Worm (Caenorhabditis elegans) whole organism, midembryonic: Measurements from ENCODE around the gene Y45F10C.1.

ENCODE experiments used
- T22C8.4 ChIP-seq: fragments of 200-800 bp; sonication (Bioruptor generic); IDR thresholded peaks from 2 replicates; pipeline ENCODE4 v1.3.6; 2022; ENCODE audit warnings: missing genetic modification characterization, missing compliant biosample characterization
- cog-1 ChIP-seq: sonication (generic microtip); optimal IDR thresholded peaks from 2 replicates; lab custom pipeline; 2016; ENCODE audit warnings: missing genetic modification characterization, missing compliant biosample characterization
- flt-1 ChIP-seq: fragments of 200-800 bp; sonication (Bioruptor generic); IDR thresholded peaks from 2 replicates; pipeline ENCODE4 v1.3.6; 2022; ENCODE audit warnings: missing genetic modification characterization, missing compliant biosample characterization
- klf-2 ChIP-seq: fragments of 200-800 bp; sonication (Bioruptor generic); conservative IDR thresholded peaks from 2 replicates; pipeline ENCODE4 v1.3.6; 2022; ENCODE audit warnings: missing genetic modification reagents, missing genetic modification characterization, missing compliant biosample characterization
- med-1 ChIP-seq: sonication (generic microtip); optimal IDR thresholded peaks from 2 replicates; lab custom pipeline; 2017; ENCODE audit warnings: missing genetic modification characterization, mild to moderate bottlenecking, missing compliant biosample characterization, antibody characterized with exemption, missing genetic modification reagents; ENCODE audit not compliant: insufficient read depth
- ref-1 ChIP-seq: fragments of 200-800 bp; sonication (Bioruptor generic); conservative IDR thresholded peaks from 2 replicates; pipeline ENCODE4 v1.3.6; 2022; ENCODE audit warnings: missing genetic modification reagents, missing genetic modification characterization, missing compliant biosample characterization
- tab-1 ChIP-seq: fragments of 200-800 bp; sonication (Bioruptor generic); IDR thresholded peaks from 2 replicates; pipeline ENCODE4 v1.3.6; 2022; ENCODE audit warnings: missing genetic modification characterization, missing compliant biosample characterization
- ztf-23 ChIP-seq: fragments of 200-800 bp; sonication (Bioruptor generic); IDR thresholded peaks from 2 replicates; pipeline ENCODE4 v1.3.6; 2022; ENCODE audit warnings: missing genetic modification reagents, missing genetic modification characterization, missing compliant biosample characterization
- ztf-29 ChIP-seq: fragments of 200-800 bp; sonication (Bioruptor generic); IDR thresholded peaks from 2 replicates; pipeline ENCODE4 v1.3.6; 2022; ENCODE audit warnings: missing genetic modification reagents, missing genetic modification characterization, missing compliant biosample characterization

DNA sequence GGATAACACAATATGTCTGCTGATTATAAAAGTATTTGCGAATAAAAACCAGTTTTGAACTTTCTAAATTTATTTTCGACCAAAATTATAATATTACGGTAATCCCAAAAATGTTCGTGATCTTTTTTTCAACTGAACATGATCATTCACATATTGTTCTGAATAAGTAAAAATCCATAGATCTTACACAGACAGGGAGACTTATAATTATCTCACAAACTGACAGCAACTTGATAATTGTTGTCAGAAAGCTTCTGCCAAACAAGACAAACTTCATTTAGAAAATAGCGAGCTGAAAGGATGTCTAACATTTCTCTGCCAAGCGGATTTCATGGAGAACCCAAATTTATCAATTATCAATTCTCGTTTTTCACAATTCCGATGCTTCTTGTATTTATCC lies 32.9 kb downstream of the Y45F10C.1 start, which contains the start of gene sru-21:
- no peak for TF ChIP-seq med-1 (GFP tag; lab: Kevin White, UChicago)
- no peak for TF ChIP-seq ztf-29 (GFP tag; lab: Robert Waterston, UW)
- no peak for TF ChIP-seq ztf-23
- TF ChIP-seq cog-1, result no peak
- no peak for TF ChIP-seq flt-1 (GFP tag; lab: Robert Waterston, UW)
- no peak for TF ChIP-seq klf-2
- TF ChIP-seq tab-1 (GFP tag; lab: Robert Waterston, UW), result no peak
- no peak for TF ChIP-seq T22C8.4 (GFP tag; lab: Robert Waterston, UW)
- no peak for TF ChIP-seq ref-1
